Fruit fly (Drosophila melanogaster) Kc167 (cell line): ENCODE results near the gene TTLL15.

Source experiments
- Myc ChIP-seq: fragments of >200 bp; optimal IDR thresholded peaks from 2 replicates; lab custom pipeline; 2017; ENCODE audit warnings: missing external identifiers
- psq ChIP-seq: fragments of >200 bp; optimal IDR thresholded peaks from 2 replicates; lab custom pipeline; 2017; ENCODE audit warnings: missing external identifiers
- ttk ChIP-seq: sonication (Bioruptor generic); optimal IDR thresholded peaks from 2 replicates; lab custom pipeline; 2017; ENCODE audit warnings: missing external identifiers

DNA sequence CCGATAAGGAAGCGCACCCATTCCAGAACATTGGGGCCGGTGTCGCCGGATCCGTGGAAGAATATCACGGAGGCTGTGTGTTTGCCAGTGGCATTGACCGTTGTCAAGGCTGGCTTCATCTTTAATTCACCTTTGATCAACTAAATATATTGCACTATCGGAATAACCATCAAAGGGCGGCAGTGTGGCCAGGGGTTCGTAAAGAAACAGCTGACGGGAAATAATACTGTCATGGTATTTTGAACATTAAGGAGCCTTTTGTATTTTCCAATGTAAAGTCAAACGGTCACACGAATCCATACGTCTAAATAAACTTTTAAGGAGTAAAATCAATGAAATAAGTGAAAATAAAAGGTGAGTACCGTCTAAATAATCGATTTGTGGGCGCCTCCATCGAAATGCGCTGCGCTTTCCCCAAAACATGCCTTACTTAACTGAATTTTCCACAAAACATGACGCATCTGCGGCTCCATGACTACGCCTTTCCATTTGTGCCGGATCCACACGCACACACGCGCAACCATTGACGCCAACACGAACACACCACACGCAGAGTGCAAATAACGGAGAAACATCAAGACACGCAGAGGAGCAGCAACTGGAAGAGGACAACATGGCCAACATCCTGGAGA lies 39.3 kb downstream of the TTLL15 start, which contains the start of the genes CG6567 and CG4511:
- TF ChIP-seq psq (no peak), Myc (lab: Kevin White, UChicago) (no peak), ttk (lab: Kevin White, UChicago) (no peak)
